Fruit fly (Drosophila melanogaster) Kc167 (cell line): ENCODE measurements around the gene CG12035.

Source experiments
- Myc ChIP-seq: fragments of >200 bp; optimal IDR thresholded peaks from 2 replicates; lab custom pipeline; 2017; ENCODE audit warnings: missing external identifiers
- Sin3A ChIP-seq: fragments of >200 bp; optimal IDR thresholded peaks from 2 replicates; lab custom pipeline; 2018; ENCODE audit warnings: missing external identifiers
- h ChIP-seq: fragments of >200 bp; optimal IDR thresholded peaks from 3 replicates; lab custom pipeline; 2018; ENCODE audit warnings: missing external identifiers
- insv ChIP-seq: fragments of >200 bp; optimal IDR thresholded peaks from 3 replicates; lab custom pipeline; 2018; ENCODE audit warnings: missing external identifiers
- psq ChIP-seq: fragments of >200 bp; optimal IDR thresholded peaks from 2 replicates; lab custom pipeline; 2017; ENCODE audit warnings: missing external identifiers
- ttk ChIP-seq: sonication (Bioruptor generic); optimal IDR thresholded peaks from 2 replicates; lab custom pipeline; 2017; ENCODE audit warnings: missing external identifiers

CG12035 gene

DNA sequence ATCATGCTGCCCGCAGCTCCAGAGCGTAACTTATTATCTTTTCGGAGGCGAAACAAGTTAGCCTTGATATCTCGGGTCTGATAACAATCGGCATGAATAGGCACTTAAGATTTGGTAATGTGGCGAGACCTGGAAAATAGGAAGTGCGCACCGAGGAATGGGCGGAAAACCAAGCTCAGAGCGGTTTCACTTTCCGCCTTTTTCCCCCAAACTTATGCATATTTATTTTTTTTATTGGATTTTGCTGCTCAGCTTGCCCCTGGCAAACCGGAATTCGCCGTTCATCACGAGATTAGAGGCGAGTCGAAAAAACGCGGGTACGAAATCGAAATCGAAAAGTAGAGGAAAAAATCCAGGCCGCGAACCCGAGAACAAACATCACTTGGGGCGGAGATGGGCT is 30.7 kb downstream of the CG12035 start:
- TF ChIP-seq psq = no peak
- TF ChIP-seq ttk (lab: Kevin White, UChicago) = no peak
- TF ChIP-seq Myc (lab: Kevin White, UChicago) = no peak
- TF ChIP-seq Sin3A = no peak
- TF ChIP-seq h (lab: Kevin White, UChicago) = no peak

DNA sequence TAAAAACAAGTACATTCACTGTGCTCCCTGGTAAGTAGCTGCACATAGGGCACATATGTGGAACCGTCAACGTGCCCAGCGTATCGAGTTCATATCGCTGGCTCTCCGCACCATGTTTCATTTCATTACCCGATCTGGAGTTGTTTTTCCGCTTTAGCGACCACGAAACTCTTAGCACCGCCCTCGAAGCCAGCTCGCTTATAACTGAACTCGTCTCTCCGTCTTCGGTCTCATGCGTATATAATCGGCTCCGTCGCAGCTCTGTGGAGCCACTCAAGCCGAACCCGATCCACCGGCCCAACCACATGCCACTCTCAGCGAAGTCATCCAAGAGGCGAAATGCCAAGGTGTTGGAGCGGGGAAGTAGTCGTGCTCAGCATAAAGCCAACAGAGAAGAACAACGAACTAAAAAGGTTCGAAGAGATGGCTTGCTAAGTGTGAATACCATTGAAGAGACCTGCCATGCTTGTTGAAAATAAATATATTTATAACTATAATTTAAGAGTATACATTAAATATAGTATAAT is 31.3 kb downstream of the CG12035 start, which contains the start of gene Cht2:
Gene Cht2, minus strand, starts transcription at position 477 of the 527 bp plus-strand sequence.
- no peak for TF ChIP-seq Myc (lab: Kevin White, UChicago)
- TF ChIP-seq Sin3A = no peak
- TF ChIP-seq ttk (lab: Kevin White, UChicago) = no peak
- TF ChIP-seq psq = no peak
- TF ChIP-seq h (lab: Kevin White, UChicago) = no peak
- TF ChIP-seq insv (lab: Kevin White, UChicago) = no peak

DNA sequence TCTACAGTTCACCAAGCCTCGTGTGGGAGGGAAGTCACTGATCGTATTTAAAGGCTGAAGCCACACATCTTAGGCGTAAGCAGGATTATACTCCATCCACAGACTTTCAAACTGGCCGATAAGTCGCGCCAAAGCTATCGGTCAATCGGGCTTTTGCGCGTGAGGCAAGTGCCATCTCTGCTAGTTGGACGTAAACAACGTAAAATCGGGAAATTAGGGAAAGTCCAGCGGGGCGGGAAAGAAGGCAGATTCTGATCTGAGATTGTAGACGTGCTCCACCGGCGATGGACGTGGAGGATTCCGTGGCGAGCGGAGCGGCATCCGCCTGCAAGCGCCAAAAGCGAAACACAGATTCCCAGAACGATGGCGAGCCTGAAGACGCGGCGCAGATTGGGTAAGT is 32.0 kb downstream of the CG12035 start, which contains the start of gene CG8001:
Gene CG8001, plus strand, starts transcription at position 17 of the 400 bp plus-strand sequence.
- TF ChIP-seq h (lab: Kevin White, UChicago) = no peak
- TF ChIP-seq psq = no peak
- TF ChIP-seq Myc (lab: Kevin White, UChicago) = no peak
- no peak for TF ChIP-seq insv (lab: Kevin White, UChicago)
- no peak for TF ChIP-seq Sin3A
- TF ChIP-seq ttk (lab: Kevin White, UChicago) = no peak

DNA sequence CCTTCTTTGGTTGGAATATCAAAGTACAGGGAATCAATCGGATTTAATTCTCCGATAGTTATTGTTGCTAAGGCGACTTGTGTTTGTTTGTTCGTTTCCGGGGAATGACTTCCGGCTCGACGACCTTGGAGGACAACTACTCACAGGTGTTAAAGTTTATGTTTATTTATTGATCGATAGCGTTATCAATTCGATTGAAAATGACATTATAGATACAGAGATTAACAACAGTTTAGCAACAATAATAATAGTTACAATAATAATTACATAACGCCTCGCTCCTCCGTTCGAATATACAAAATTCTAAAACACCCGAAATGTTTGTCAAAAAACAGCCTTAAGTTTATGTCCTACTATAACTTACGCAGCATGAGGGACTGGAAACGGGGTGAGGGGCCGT is 47.5 kb downstream of the CG12035 start, which contains the start of gene Dhc62B:
Gene Dhc62B, minus strand, starts transcription at position 101 of the 400 bp plus-strand sequence.
- no peak for TF ChIP-seq h (lab: Kevin White, UChicago)

DNA sequence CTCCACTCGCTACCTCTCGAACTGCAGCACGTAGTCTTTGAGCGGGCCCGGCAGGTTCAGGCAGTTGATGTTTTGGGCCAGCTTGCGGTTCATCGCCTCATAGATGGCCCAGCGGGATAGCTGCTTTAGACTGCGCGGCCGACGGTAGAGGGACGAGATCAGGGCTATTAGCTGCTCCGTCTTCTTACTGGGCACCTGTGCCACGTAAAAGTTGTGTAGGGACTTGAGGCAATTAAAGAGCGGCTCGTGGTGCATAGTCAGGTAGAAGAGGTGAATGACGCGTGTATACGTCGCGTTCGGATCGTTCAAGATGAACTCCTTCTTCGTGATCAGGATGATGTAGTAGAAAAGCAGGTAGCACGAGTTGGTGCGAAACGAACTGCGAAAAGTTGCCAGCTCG is 48.4 kb downstream of the CG12035 start:
- TF ChIP-seq ttk (lab: Kevin White, UChicago) = no peak
